Fruit fly (Drosophila melanogaster) whole organism, embryonic: ENCODE data around the gene Bet3.

Source experiments
- ATbp ChIP-seq: fragments of 200-800 bp; sonication (Bioruptor generic); optimal IDR thresholded peaks from 2 replicates; lab custom pipeline; 2017; ENCODE audit warnings: missing biosample characterization, mild to moderate bottlenecking, missing genetic modification characterization, missing genetic modification reagents
- B-H2 ChIP-seq: fragments of 200-800 bp; sonication (Bioruptor generic); optimal IDR thresholded peaks from 2 replicates; lab custom pipeline; 2018; ENCODE audit warnings: missing biosample characterization, mild to moderate bottlenecking, missing genetic modification characterization
- Bgb ChIP-seq: fragments of 200-800 bp; sonication (Bioruptor generic); IDR thresholded peaks from 2 replicates; pipeline ENCODE4 v1.3.6; 2022; ENCODE audit warnings: missing biosample characterization, missing genetic modification characterization; ENCODE audit not compliant: partially characterized antibody
- CG10431 ChIP-seq: fragments of 200-800 bp; sonication (Bioruptor generic); optimal IDR thresholded peaks from 3 replicates; lab custom pipeline; 2018; ENCODE audit warnings: missing biosample characterization, mild to moderate bottlenecking, missing genetic modification characterization
- CG10543 ChIP-seq: fragments of 200-800 bp; sonication (Bioruptor generic); optimal IDR thresholded peaks from 3 replicates; lab custom pipeline; 2017; ENCODE audit warnings: missing biosample characterization, mild to moderate bottlenecking, missing genetic modification characterization, moderate library complexity
- CG10959 ChIP-seq: fragments of 200-800 bp; sonication (Bioruptor generic); IDR thresholded peaks from 2 replicates; pipeline ENCODE4 v1.3.6; 2022; ENCODE audit warnings: missing biosample characterization, missing genetic modification characterization
- CG14441 ChIP-seq: fragments of 200-800 bp; sonication (Bioruptor generic); IDR thresholded peaks from 2 replicates; pipeline ENCODE4 v1.3.6; 2022; ENCODE audit warnings: missing biosample characterization, missing genetic modification characterization
- CG14860 ChIP-seq: fragments of 200-800 bp; sonication (Bioruptor generic); IDR thresholded peaks from 3 replicates; pipeline ENCODE4 v1.3.6; 2022; ENCODE audit warnings: missing biosample characterization, missing genetic modification characterization; ENCODE audit not compliant: partially characterized antibody
- CG15269 ChIP-seq: fragments of 200-800 bp; sonication (Bioruptor generic); optimal IDR thresholded peaks from 2 replicates; lab custom pipeline; 2018; ENCODE audit warnings: missing biosample characterization, mild to moderate bottlenecking, missing genetic modification characterization, moderate library complexity
- CG17361 ChIP-seq: fragments of 200-800 bp; sonication (Bioruptor generic); IDR thresholded peaks from 3 replicates; pipeline ENCODE4 v1.3.6; 2022; ENCODE audit warnings: missing biosample characterization, missing genetic modification characterization
- CG2120 ChIP-seq: fragments of 200-800 bp; sonication (Bioruptor generic); optimal IDR thresholded peaks from 3 replicates; lab custom pipeline; 2016; ENCODE audit warnings: missing biosample characterization, missing genetic modification characterization
- CG2199 ChIP-seq: fragments of 200-800 bp; sonication (Bioruptor generic); IDR thresholded peaks from 3 replicates; pipeline ENCODE4 v1.3.6; 2022; ENCODE audit warnings: missing biosample characterization, missing genetic modification characterization
- CG30020 ChIP-seq: fragments of 200-800 bp; optimal IDR thresholded peaks from 2 replicates; lab custom pipeline; 2019; ENCODE audit warnings: missing biosample characterization, mild to moderate bottlenecking, missing genetic modification characterization, moderate library complexity
- CG32532 ChIP-seq: fragments of 200-800 bp; sonication (Bioruptor generic); IDR thresholded peaks from 2 replicates; pipeline ENCODE4 v1.3.6; 2022; ENCODE audit warnings: missing biosample characterization, missing genetic modification characterization
- CG3281 ChIP-seq: fragments of 200-800 bp; sonication (Bioruptor generic); optimal IDR thresholded peaks from 3 replicates; lab custom pipeline; 2017; ENCODE audit warnings: missing biosample characterization, mild to moderate bottlenecking, missing genetic modification characterization
- CG34376 ChIP-seq: fragments of 200-800 bp; sonication (Bioruptor generic); optimal IDR thresholded peaks from 2 replicates; lab custom pipeline; 2018; ENCODE audit warnings: missing biosample characterization, mild to moderate bottlenecking, missing genetic modification characterization
- CG4360 ChIP-seq: fragments of 200-800 bp; sonication (Bioruptor generic); IDR thresholded peaks from 2 replicates; pipeline ENCODE4 v1.3.6; 2022; ENCODE audit warnings: missing biosample characterization, missing genetic modification characterization
- CG8290 ChIP-seq, 3 experiments: fragments of 200-800 bp; sonication (Bioruptor generic); optimal IDR thresholded peaks; 2 replicates each; lab custom pipeline; 2016 to 2019; ENCODE audit warnings: missing biosample characterization in 3 of 3, missing genetic modification characterization in 3 of 3, mild to moderate bottlenecking in 2 of 3, moderate library complexity in 1 of 3
- CHES-1-like ChIP-seq: fragments of 200-800 bp; sonication (Bioruptor generic); optimal IDR thresholded peaks from 2 replicates; lab custom pipeline; 2016; ENCODE audit warnings: missing biosample characterization, missing genetic modification characterization
- CkIIα-i1 ChIP-seq: fragments of 200-800 bp; sonication (Bioruptor generic); IDR thresholded peaks from 2 replicates; pipeline ENCODE4 v1.3.6; 2022; ENCODE audit warnings: missing biosample characterization, missing genetic modification characterization
- D ChIP-seq, 2 experiments: fragments of 200-800 bp in 1 of 2; fragments of >200 bp in 1 of 2; sonication (Bioruptor generic) in 1 of 2; optimal IDR thresholded peaks; 2 replicates in 1 of 2; 3 replicates in 1 of 2; lab custom pipeline; 2017; ENCODE audit warnings: mild to moderate bottlenecking in 1 of 2, missing biosample characterization in 1 of 2, missing genetic modification characterization in 1 of 2, missing genetic modification reagents in 1 of 2
- Fer1 ChIP-seq: fragments of 200-800 bp; sonication (Bioruptor generic); optimal IDR thresholded peaks from 2 replicates; lab custom pipeline; 2017; ENCODE audit warnings: missing biosample characterization, mild to moderate bottlenecking, missing genetic modification characterization
- HLH4C ChIP-seq: fragments of 200-800 bp; sonication (Bioruptor generic); IDR thresholded peaks from 3 replicates; pipeline ENCODE4 v1.3.6; 2022; ENCODE audit warnings: missing biosample characterization, missing genetic modification characterization; ENCODE audit not compliant: partially characterized antibody
- Hmr ChIP-seq: fragments of 200-800 bp; sonication (Bioruptor generic); optimal IDR thresholded peaks from 3 replicates; lab custom pipeline; 2017; ENCODE audit warnings: mild to moderate bottlenecking, missing biosample characterization, missing genetic modification reagents, missing genetic modification characterization
- Hmx ChIP-seq: fragments of 200-800 bp; sonication (Bioruptor generic); optimal IDR thresholded peaks from 2 replicates; lab custom pipeline; 2016; ENCODE audit warnings: missing biosample characterization, missing genetic modification characterization
- Hr78 ChIP-seq, 2 experiments: fragments of 200-800 bp in 1 of 2; fragments of >200 bp in 1 of 2; sonication (Bioruptor generic) in 1 of 2; optimal IDR thresholded peaks; 2 replicates each; lab custom pipeline; 2017 to 2019; ENCODE audit warnings: missing biosample characterization in 2 of 2, missing genetic modification characterization in 2 of 2, mild to moderate bottlenecking in 1 of 2, moderate library complexity in 1 of 2
- Lim3 ChIP-seq: fragments of 200-800 bp; sonication (Bioruptor generic); IDR thresholded peaks from 2 replicates; pipeline ENCODE4 v1.3.6; 2022; ENCODE audit warnings: missing biosample characterization, missing genetic modification characterization
- Med ChIP-seq: fragments of 200-800 bp; sonication (Bioruptor generic); peaks from one replicate; lab custom pipeline; 2016; ENCODE audit warnings: missing biosample characterization, missing genetic modification characterization, mild to moderate bottlenecking, inconsistent platforms, moderate library complexity
- Neu2 ChIP-seq: fragments of 200-800 bp; sonication (Bioruptor generic); optimal IDR thresholded peaks from 3 replicates; lab custom pipeline; 2016; ENCODE audit warnings: missing biosample characterization, missing genetic modification characterization, borderline replicate concordance
- NfI ChIP-seq: fragments of 200-800 bp; sonication (Bioruptor generic); optimal IDR thresholded peaks from 3 replicates; lab custom pipeline; 2018; ENCODE audit warnings: missing biosample characterization, mild to moderate bottlenecking, missing genetic modification characterization, moderate library complexity
- Pdp1 ChIP-seq, 2 experiments: fragments of 200-800 bp; sonication (Bioruptor generic); optimal IDR thresholded peaks; 3 replicates each; lab custom pipeline; 2016; ENCODE audit warnings: missing biosample characterization in 2 of 2, missing genetic modification characterization in 2 of 2, mild to moderate bottlenecking in 1 of 2, moderate library complexity in 1 of 2
- Rx ChIP-seq: fragments of 200-800 bp; sonication (Bioruptor generic); IDR thresholded peaks from 2 replicates; pipeline ENCODE4 v1.3.6; 2022; ENCODE audit warnings: missing biosample characterization, missing genetic modification characterization
- Scr ChIP-seq: fragments of 200-800 bp; sonication (Bioruptor generic); IDR thresholded peaks from 2 replicates; pipeline ENCODE4 v1.3.6; 2022; ENCODE audit warnings: missing biosample characterization, missing genetic modification characterization; ENCODE audit not compliant: partially characterized antibody
- Xrp1 ChIP-seq: fragments of 200-800 bp; sonication (Bioruptor generic); IDR thresholded peaks from 2 replicates; pipeline ENCODE4 v1.3.6; 2022; ENCODE audit warnings: missing biosample characterization, missing genetic modification characterization
- abd-A ChIP-seq: fragments of 200-800 bp; sonication (Bioruptor generic); optimal IDR thresholded peaks from 3 replicates; lab custom pipeline; 2019; ENCODE audit warnings: missing biosample characterization, mild to moderate bottlenecking, missing genetic modification characterization, moderate library complexity
- cad ChIP-seq: fragments of >200 bp; optimal IDR thresholded peaks from 2 replicates; lab custom pipeline; 2017; ENCODE audit warnings: missing biosample characterization, missing genetic modification characterization
- crol ChIP-seq: fragments of 200-800 bp; sonication (Bioruptor generic); IDR thresholded peaks from 2 replicates; pipeline ENCODE4 v1.3.6; 2022; ENCODE audit warnings: missing biosample characterization, missing genetic modification characterization
- en ChIP-seq: fragments of 200-800 bp; sonication (Bioruptor generic); optimal IDR thresholded peaks from 2 replicates; lab custom pipeline; 2016; ENCODE audit warnings: missing biosample characterization, missing genetic modification characterization
- her ChIP-seq: fragments of 200-800 bp; sonication (Bioruptor generic); optimal IDR thresholded peaks from 2 replicates; lab custom pipeline; 2016; ENCODE audit warnings: missing biosample characterization, missing genetic modification characterization
- insv ChIP-seq, 2 experiments: fragments of 200-800 bp; sonication (Bioruptor generic); optimal IDR thresholded peaks; 3 replicates each; lab custom pipeline; 2016 to 2018; ENCODE audit warnings: missing biosample characterization in 2 of 2, missing genetic modification characterization in 2 of 2
- kay ChIP-seq: fragments of 200-800 bp; sonication (Bioruptor generic); optimal IDR thresholded peaks from 2 replicates; lab custom pipeline; 2016; ENCODE audit warnings: missing biosample characterization, missing genetic modification characterization
- pan ChIP-seq, 4 experiments: fragments of >200 bp in 3 of 4; fragments of 200-800 bp in 1 of 4; sonication (Bioruptor generic) in 1 of 4; optimal IDR thresholded peaks in 3 of 4; IDR thresholded peaks in 1 of 4; 2 replicates each; pipeline versions ENCODE4 v1.3.6 to Lab custom; 2017 to 2022; ENCODE audit warnings: missing biosample characterization in 2 of 4, missing genetic modification characterization in 2 of 4, mixed read lengths in 1 of 4
- rib ChIP-seq: fragments of 200-800 bp; sonication (Bioruptor generic); IDR thresholded peaks from 2 replicates; pipeline ENCODE4 v1.3.6; 2022; ENCODE audit warnings: missing biosample characterization, missing genetic modification characterization
- sens ChIP-seq: fragments of 200-800 bp; sonication (Bioruptor generic); peaks from one replicate; lab custom pipeline; 2016; ENCODE audit warnings: missing biosample characterization, missing genetic modification characterization
- slbo ChIP-seq: fragments of 200-800 bp; sonication (Bioruptor generic); IDR thresholded peaks from 2 replicates; pipeline ENCODE4 v1.3.6; 2022; ENCODE audit warnings: missing biosample characterization, missing genetic modification characterization
- sna ChIP-seq: fragments of 200-800 bp; sonication (Bioruptor generic); IDR thresholded peaks from 2 replicates; pipeline ENCODE4 v1.3.6; 2022; ENCODE audit warnings: missing biosample characterization, missing genetic modification characterization; ENCODE audit not compliant: partially characterized antibody
- sqz ChIP-seq: fragments of 200-800 bp; sonication (Bioruptor generic); optimal IDR thresholded peaks from 3 replicates; lab custom pipeline; 2018; ENCODE audit warnings: missing biosample characterization, mild to moderate bottlenecking, missing genetic modification characterization

Bet3 gene

DNA sequence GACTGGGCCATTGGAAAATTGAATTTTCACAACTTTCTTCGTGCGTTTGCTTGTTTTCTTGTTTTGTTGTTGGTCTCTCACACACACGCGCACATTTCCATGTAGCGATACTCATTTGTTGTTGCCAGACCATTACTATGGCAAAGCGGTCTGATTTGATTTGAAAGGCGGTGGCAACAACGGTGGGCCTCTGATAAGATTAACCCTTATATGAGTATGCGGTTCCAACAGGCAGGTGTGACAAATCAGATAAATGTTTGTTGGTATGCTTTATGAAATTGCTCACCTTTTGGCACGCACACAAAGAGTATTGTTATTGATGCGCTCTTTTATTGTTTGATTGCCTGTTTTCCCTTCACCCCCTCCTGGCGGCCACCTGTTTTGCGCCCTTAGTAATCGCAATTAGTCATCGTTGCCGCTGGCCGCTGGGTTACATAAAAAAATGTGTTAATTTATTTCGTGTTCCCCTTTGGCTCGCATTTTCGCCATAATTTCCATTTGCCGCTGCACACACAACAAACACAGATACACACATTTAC, 5.2 kb upstream of the Bet3 start (continued):
- peak; percentile 14 for TF ChIP-seq CG15269 (tag; lab: Kevin White, UChicago)
- peak; percentile 23 for TF ChIP-seq Fer1 (GFP tag; lab: Kevin White, UChicago)
- TF ChIP-seq crol (GFP tag; lab: Robert Waterston, UW): peak; percentile 56; the same call in 1 of the 2 replicates
- peak; percentile 10; the same call in 1 of the 2 replicates for TF ChIP-seq Bgb (GFP tag; lab: Robert Waterston, UW)
- TF ChIP-seq CHES-1-like (GFP tag; lab: Kevin White, UChicago): peak; percentile 18
- peak; percentile 12; the same call in 1 of the 2 replicates for TF ChIP-seq CG32532 (GFP tag; lab: Robert Waterston, UW)
- no peak for TF ChIP-seq Hmx (GFP tag; lab: Kevin White, UChicago)
- peak; percentile 82 for TF ChIP-seq Med (GFP tag; lab: Kevin White, UChicago)
- peak; percentile 84 for TF ChIP-seq CG10959 (GFP tag; lab: Robert Waterston, UW)
- no peak for TF ChIP-seq CG3281
- TF ChIP-seq pan (optimal IDR thresholded peaks at IDR 0.05; lab: Kevin White, UChicago): no peak
- TF ChIP-seq pan (GFP tag; optimal IDR thresholded peaks at IDR 0.05 in 1 of 2, IDR thresholded peaks at IDR 0.05 in 1 of 2): peak in 1 of 2 experiments; percentile 7
- no peak for TF ChIP-seq HLH4C (GFP tag; lab: Robert Waterston, UW)
- TF ChIP-seq CG14441 (GFP tag; lab: Robert Waterston, UW): no peak
- peak; percentile 29; the same call in 1 of the 2 replicates for TF ChIP-seq Rx (GFP tag; lab: Robert Waterston, UW)
- TF ChIP-seq abd-A (tag; lab: Kevin White, UChicago): peak; percentile 24
- TF ChIP-seq CG14860 (GFP tag; lab: Robert Waterston, UW): no peak
- peak; percentile 84 for TF ChIP-seq Neu2 (GFP tag; lab: Kevin White, UChicago)
- no peak for TF ChIP-seq en (GFP tag; lab: Kevin White, UChicago)
- TF ChIP-seq CG2120 (GFP tag; lab: Kevin White, UChicago): peak; percentile 30
- TF ChIP-seq sens: peak; percentile 86
- TF ChIP-seq rib (GFP tag; lab: Robert Waterston, UW): peak; percentile 23; the same call in 1 of the 2 replicates
- peak in 1 of 2 experiments; percentile 44 for TF ChIP-seq Hr78 (GFP tag; optimal IDR thresholded peaks at IDR 0.05; lab: Kevin White, UChicago)
- 0 out of 2 replicates have a peak, but pooled peaks have one; percentile 10 for TF ChIP-seq sna
- no peak for TF ChIP-seq CG17361 (GFP tag; lab: Robert Waterston, UW)
- no peak for TF ChIP-seq her (GFP tag; lab: Kevin White, UChicago)
- TF ChIP-seq insv (GFP tag; optimal IDR thresholded peaks at IDR 0.05; lab: Kevin White, UChicago): peak; percentile 97 to 100
- TF ChIP-seq Xrp1 (GFP tag; lab: Robert Waterston, UW): no peak
- no peak for TF ChIP-seq NfI (GFP tag; lab: Kevin White, UChicago)
- TF ChIP-seq sqz (GFP tag; lab: Kevin White, UChicago): peak; percentile 28
- 0 out of 3 replicates have a peak, but pooled peaks have one; percentile 8 for TF ChIP-seq CG2199
- peak; percentile 89 for TF ChIP-seq D (optimal IDR thresholded peaks at IDR 0.05; lab: Kevin White, UChicago)
- TF ChIP-seq D (GFP tag; optimal IDR thresholded peaks at IDR 0.05; lab: Kevin White, UChicago): no peak
- peak; percentile 38; the same call in 1 of the 2 replicates for TF ChIP-seq slbo (GFP tag; lab: Robert Waterston, UW)
- TF ChIP-seq Scr (GFP tag; lab: Robert Waterston, UW): 0 out of 2 replicates have a peak, but pooled peaks have one; percentile 12
- peak; percentile 79 for TF ChIP-seq CG34376 (GFP tag; lab: Kevin White, UChicago)
- no peak for TF ChIP-seq CkIIα-i1 (GFP tag; lab: Robert Waterston, UW)
- TF ChIP-seq kay (GFP tag; lab: Kevin White, UChicago): peak; percentile 92
- peak; percentile 97 for TF ChIP-seq CG10431 (GFP tag; lab: Kevin White, UChicago)
- TF ChIP-seq Hmr (GFP tag; lab: Kevin White, UChicago): peak; percentile 36
- TF ChIP-seq CG10543 (GFP tag; lab: Kevin White, UChicago): peak; percentile 43
- TF ChIP-seq B-H2: no peak
- no peak for TF ChIP-seq Lim3 (GFP tag; lab: Robert Waterston, UW)
- TF ChIP-seq cad (GFP tag; lab: Kevin White, UChicago): peak; percentile 23
- no peak for TF ChIP-seq CG8290 (GFP tag; optimal IDR thresholded peaks at IDR 0.05; lab: Kevin White, UChicago)
- TF ChIP-seq CG8290 (tag; optimal IDR thresholded peaks at IDR 0.05; lab: Kevin White, UChicago): peak in 1 of 2 experiments; percentile 20
- TF ChIP-seq CG30020 (tag; lab: Kevin White, UChicago): no peak
- peak in 1 of 2 experiments; percentile 93 for TF ChIP-seq Pdp1 (GFP tag; optimal IDR thresholded peaks at IDR 0.05; lab: Kevin White, UChicago)
- no peak for TF ChIP-seq ATbp (GFP tag; lab: Kevin White, UChicago)
- TF ChIP-seq CG4360 (GFP tag; lab: Robert Waterston, UW): peak; percentile 85
